Worm (Caenorhabditis elegans) whole organism, L1 larva: Measurements from ENCODE around the gene cpf-1.
A peak's percentile ranks its signal among the peaks of the same experiment; 100 is the strongest.

Experiments
- C16A3.4 ChIP-seq: fragments of 150-350 bp; optimal IDR thresholded peaks from 2 replicates; lab custom pipeline; 2014; ENCODE audit warnings: missing biosample characterization, missing genetic modification characterization
- C34B4.2 ChIP-seq: sonication (generic microtip); optimal IDR thresholded peaks from 2 replicates; lab custom pipeline; 2017; ENCODE audit warnings: mild to moderate bottlenecking, missing genetic modification characterization, missing compliant biosample characterization
- F16B12.6 ChIP-seq: fragments of 150-350 bp; optimal IDR thresholded peaks from 2 replicates; lab custom pipeline; 2014; ENCODE audit warnings: missing biosample characterization, missing genetic modification characterization
- alr-1 ChIP-seq: fragments of 200-800 bp; sonication (Bioruptor generic); optimal IDR thresholded peaks from 2 replicates; lab custom pipeline; 2018; ENCODE audit warnings: borderline replicate concordance, mild to moderate bottlenecking, missing genetic modification characterization, missing compliant biosample characterization
- aly-2 ChIP-seq: fragments of 150-350 bp; optimal IDR thresholded peaks from 2 replicates; lab custom pipeline; 2014; ENCODE audit warnings: missing biosample characterization, missing genetic modification characterization
- ama-1 ChIP-seq: fragments of 150-350 bp; optimal IDR thresholded peaks from 2 replicates; lab custom pipeline; 2014
- ceh-63 ChIP-seq: fragments of 200-800 bp; sonication (Bioruptor generic); optimal IDR thresholded peaks from 2 replicates; lab custom pipeline; 2018; ENCODE audit warnings: mild to moderate bottlenecking, missing genetic modification characterization, missing compliant biosample characterization
- ceh-8 ChIP-seq: fragments of 200-800 bp; sonication (Bioruptor generic); optimal IDR thresholded peaks from 2 replicates; lab custom pipeline; 2018; ENCODE audit warnings: mild to moderate bottlenecking, missing genetic modification characterization, moderate library complexity, missing compliant biosample characterization
- ceh-88 ChIP-seq: fragments of 200-800 bp; sonication (Bioruptor generic); IDR thresholded peaks from 2 replicates; pipeline ENCODE4 v1.3.6; 2022; ENCODE audit warnings: missing genetic modification characterization, missing compliant biosample characterization
- ceh-90 ChIP-seq: sonication (generic microtip); optimal IDR thresholded peaks from 2 replicates; lab custom pipeline; 2016; ENCODE audit warnings: missing genetic modification characterization, missing compliant biosample characterization
- ces-1 ChIP-seq: fragments of 150-350 bp; optimal IDR thresholded peaks from 2 replicates; lab custom pipeline; 2014; ENCODE audit warnings: missing biosample characterization, missing genetic modification reagents, missing genetic modification characterization
- efl-1 ChIP-seq, 4 experiments: fragments of 150-350 bp; optimal IDR thresholded peaks in 3 of 4; peaks in 1 of 4; 1 replicate in 1 of 4; 2 replicates in 3 of 4; lab custom pipeline; 2014; ENCODE audit warnings: missing biosample characterization in 2 of 4, missing genetic modification characterization in 2 of 4, missing genetic modification reagents in 2 of 4
- efl-3 ChIP-seq: fragments of 200-800 bp; sonication (Bioruptor generic); optimal IDR thresholded peaks from 2 replicates; lab custom pipeline; 2018; ENCODE audit warnings: mild to moderate bottlenecking, missing genetic modification characterization, missing compliant biosample characterization
- egl-13 ChIP-seq: sonication (generic microtip); optimal IDR thresholded peaks from 2 replicates; lab custom pipeline; 2016; ENCODE audit warnings: missing genotype, missing genetic modification reagents, missing genetic modification characterization, missing compliant biosample characterization
- elt-2 ChIP-seq: sonication (generic microtip); optimal IDR thresholded peaks from 2 replicates; lab custom pipeline; 2016; ENCODE audit warnings: missing genetic modification characterization, mild to moderate bottlenecking, inconsistent platforms, missing compliant biosample characterization, missing genetic modification reagents
- elt-3 ChIP-seq, 6 experiments: fragments of 150-350 bp in 1 of 6; sonication (generic microtip); optimal IDR thresholded peaks; 2 replicates each; lab custom pipeline; 2017 to 2018; ENCODE audit warnings: missing biosample characterization in 6 of 6, missing genetic modification characterization in 6 of 6, inconsistent platforms in 1 of 6
- ets-5 ChIP-seq: fragments of 200-800 bp; sonication (Bioruptor generic); IDR thresholded peaks from 2 replicates; pipeline ENCODE4 v1.3.6; 2022; ENCODE audit warnings: missing genetic modification characterization, missing compliant biosample characterization
- fkh-10 ChIP-seq: sonication (generic microtip); optimal IDR thresholded peaks from 2 replicates; lab custom pipeline; 2017; ENCODE audit warnings: missing biosample characterization, missing genetic modification reagents, missing genetic modification characterization
- fkh-4 ChIP-seq: sonication (generic microtip); optimal IDR thresholded peaks from 2 replicates; lab custom pipeline; 2016; ENCODE audit warnings: missing compliant biosample characterization, missing genetic modification characterization, borderline replicate concordance
- grh-1 ChIP-seq: fragments of 200-800 bp; sonication (Bioruptor generic); IDR thresholded peaks from 2 replicates; pipeline ENCODE4 v1.3.6; 2022; ENCODE audit warnings: missing genetic modification reagents, missing genetic modification characterization, missing compliant biosample characterization
- hlh-4 ChIP-seq: sonication (generic microtip); optimal IDR thresholded peaks from 2 replicates; lab custom pipeline; 2016; ENCODE audit warnings: mild to moderate bottlenecking, missing genetic modification characterization, missing compliant biosample characterization
- hpl-2 ChIP-seq: fragments of 150-350 bp; optimal IDR thresholded peaks from 2 replicates; lab custom pipeline; 2014; ENCODE audit warnings: missing biosample characterization, missing genetic modification reagents, missing genetic modification characterization
- irx-1 ChIP-seq: sonication (generic microtip); optimal IDR thresholded peaks from 2 replicates; lab custom pipeline; 2016; ENCODE audit warnings: missing genetic modification characterization, missing compliant biosample characterization
- isw-1 ChIP-seq: fragments of 200-800 bp; sonication (Bioruptor generic); IDR thresholded peaks from 2 replicates; pipeline ENCODE4 v1.3.6; 2022; ENCODE audit warnings: missing genetic modification characterization, missing compliant biosample characterization
- lin-13 ChIP-seq: fragments of 150-350 bp; optimal IDR thresholded peaks from 2 replicates; lab custom pipeline; 2014; ENCODE audit warnings: missing biosample characterization, missing genetic modification reagents, missing genetic modification characterization
- lin-14 ChIP-seq: fragments of 200-800 bp; sonication (Bioruptor generic); optimal IDR thresholded peaks from 2 replicates; lab custom pipeline; 2018; ENCODE audit warnings: mild to moderate bottlenecking, missing genetic modification characterization, moderate library complexity, missing compliant biosample characterization
- lin-15B ChIP-seq: fragments of 150-350 bp; sonication (generic microtip); optimal IDR thresholded peaks from 3 replicates; lab custom pipeline; 2014; ENCODE audit warnings: missing biosample characterization, missing genetic modification characterization
- lir-3 ChIP-seq: sonication (generic microtip); optimal IDR thresholded peaks from 2 replicates; lab custom pipeline; 2016; ENCODE audit warnings: mild to moderate bottlenecking, missing genetic modification characterization, moderate library complexity, missing compliant biosample characterization; ENCODE audit not compliant: poor library complexity
- lsy-2 ChIP-seq, 2 experiments: fragments of 150-350 bp; optimal IDR thresholded peaks; 2 replicates each; lab custom pipeline; 2014; ENCODE audit warnings: missing biosample characterization in 2 of 2, missing genetic modification characterization in 2 of 2
- mab-9 ChIP-seq: fragments of 200-800 bp; sonication (Bioruptor generic); IDR thresholded peaks from 2 replicates; pipeline ENCODE4 v1.3.6; 2022; ENCODE audit warnings: missing genetic modification reagents, missing genetic modification characterization, missing compliant biosample characterization
- mdl-1 ChIP-seq, 2 experiments: fragments of 150-350 bp; optimal IDR thresholded peaks; 2 replicates each; lab custom pipeline; 2014 to 2017; ENCODE audit warnings: missing biosample characterization in 2 of 2, missing genetic modification characterization in 2 of 2, inconsistent platforms in 1 of 2
- mep-1 ChIP-seq: fragments of 150-350 bp; optimal IDR thresholded peaks from 2 replicates; lab custom pipeline; 2014; ENCODE audit warnings: missing biosample characterization, missing genetic modification characterization
- nhr-11 ChIP-seq: fragments of 150-350 bp; optimal IDR thresholded peaks from 2 replicates; lab custom pipeline; 2014; ENCODE audit warnings: missing biosample characterization, missing genetic modification characterization
- nhr-12 ChIP-seq: sonication (generic microtip); optimal IDR thresholded peaks from 2 replicates; lab custom pipeline; 2017; ENCODE audit warnings: missing biosample characterization, missing genetic modification characterization
- nhr-20 ChIP-seq: sonication (generic microtip); optimal IDR thresholded peaks from 2 replicates; lab custom pipeline; 2016; ENCODE audit warnings: mild to moderate bottlenecking, missing genetic modification characterization, missing compliant biosample characterization
- nhr-28 ChIP-seq: fragments of 150-350 bp; optimal IDR thresholded peaks from 2 replicates; lab custom pipeline; 2014; ENCODE audit warnings: missing biosample characterization, missing genetic modification characterization
- nhr-71 ChIP-seq: sonication (generic microtip); optimal IDR thresholded peaks from 2 replicates; lab custom pipeline; 2016; ENCODE audit warnings: mild to moderate bottlenecking, missing genetic modification characterization, moderate library complexity, missing compliant biosample characterization
- nhr-90 ChIP-seq: sonication (generic microtip); optimal IDR thresholded peaks from 2 replicates; lab custom pipeline; 2016; ENCODE audit warnings: mild to moderate bottlenecking, missing genetic modification characterization, missing compliant biosample characterization; ENCODE audit not compliant: poor library complexity
- pag-3 ChIP-seq: sonication (generic microtip); optimal IDR thresholded peaks from 2 replicates; lab custom pipeline; 2017; ENCODE audit warnings: missing genetic modification characterization, mild to moderate bottlenecking, missing compliant biosample characterization, antibody characterized with exemption, borderline replicate concordance; ENCODE audit not compliant: insufficient read depth
- pax-3 ChIP-seq: fragments of 200-800 bp; sonication (Bioruptor generic); optimal IDR thresholded peaks from 2 replicates; lab custom pipeline; 2018; ENCODE audit warnings: mild to moderate bottlenecking, missing genetic modification characterization, moderate library complexity, missing compliant biosample characterization
- pqm-1 ChIP-seq: sonication (generic microtip); optimal IDR thresholded peaks from 3 replicates; lab custom pipeline; 2017; ENCODE audit warnings: missing biosample characterization, missing genetic modification characterization
- rnt-1 ChIP-seq: sonication (generic microtip); optimal IDR thresholded peaks from 2 replicates; lab custom pipeline; 2016; ENCODE audit warnings: mild to moderate bottlenecking, missing genetic modification characterization, moderate library complexity, missing compliant biosample characterization
- skn-1 ChIP-seq: fragments of 150-350 bp; optimal IDR thresholded peaks from 2 replicates; lab custom pipeline; 2014; ENCODE audit warnings: missing biosample characterization, missing genetic modification characterization
- sox-4 ChIP-seq: sonication (generic microtip); optimal IDR thresholded peaks from 2 replicates; lab custom pipeline; 2016; ENCODE audit warnings: missing genetic modification characterization, missing compliant biosample characterization
- sptf-1 ChIP-seq: fragments of 150-350 bp; optimal IDR thresholded peaks from 2 replicates; lab custom pipeline; 2014; ENCODE audit warnings: missing biosample characterization, missing genetic modification characterization
- swsn-7 ChIP-seq: sonication (generic microtip); optimal IDR thresholded peaks from 2 replicates; lab custom pipeline; 2016; ENCODE audit warnings: missing genetic modification characterization, missing compliant biosample characterization
- tlp-1 ChIP-seq: fragments of 150-350 bp; optimal IDR thresholded peaks from 2 replicates; lab custom pipeline; 2014; ENCODE audit warnings: missing biosample characterization, missing genetic modification characterization
- unc-130 ChIP-seq: fragments of 150-350 bp; optimal IDR thresholded peaks from 2 replicates; lab custom pipeline; 2017; ENCODE audit warnings: missing biosample characterization, missing genetic modification characterization, inconsistent platforms
- unc-86 ChIP-seq: sonication (generic microtip); optimal IDR thresholded peaks from 2 replicates; lab custom pipeline; 2016; ENCODE audit warnings: missing genetic modification characterization, missing compliant biosample characterization
- xbp-1 ChIP-seq: sonication (generic microtip); optimal IDR thresholded peaks from 2 replicates; lab custom pipeline; 2016; ENCODE audit warnings: missing genetic modification characterization, missing compliant biosample characterization
- zag-1 ChIP-seq: fragments of 150-350 bp; optimal IDR thresholded peaks from 2 replicates; lab custom pipeline; 2014; ENCODE audit warnings: missing biosample characterization, missing genetic modification characterization
- ztf-11 ChIP-seq, 2 experiments: sonication (generic microtip); optimal IDR thresholded peaks; 2 replicates each; lab custom pipeline; 2016 to 2017; ENCODE audit warnings: missing genetic modification characterization in 2 of 2, missing biosample characterization in 1 of 2, missing compliant biosample characterization in 1 of 2
- ztf-4 ChIP-seq: fragments of 150-350 bp; optimal IDR thresholded peaks from 2 replicates; lab custom pipeline; 2014; ENCODE audit warnings: missing biosample characterization, missing genetic modification characterization

The cpf-1 gene

DNA sequence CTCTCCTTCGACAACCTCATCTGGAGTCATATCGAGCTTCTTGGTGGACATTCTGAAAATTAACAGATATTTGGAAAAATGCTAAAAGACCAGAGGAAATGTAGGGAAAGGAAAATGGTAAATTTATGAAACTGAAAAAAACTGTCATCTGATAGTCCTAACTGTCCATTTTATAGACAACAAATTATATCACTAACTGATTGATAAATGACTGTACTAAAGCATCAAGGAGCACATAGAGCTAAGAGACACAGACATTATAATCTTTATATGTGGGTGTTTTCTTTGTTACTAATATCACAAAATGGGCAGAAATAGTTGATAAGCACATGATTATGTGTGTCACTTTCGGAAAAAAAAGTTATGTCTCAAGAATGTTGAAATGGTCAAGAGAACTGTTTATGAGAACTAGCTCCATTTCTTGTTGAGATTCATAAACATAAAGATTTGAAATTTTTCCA, 35.4 kb downstream of the cpf-1 start, which contains the start of gene F54C9.3 (continued):
- no peak for TF ChIP-seq ces-1 (GFP tag; lab: Kevin White, UChicago)
- no peak for TF ChIP-seq aly-2 (tag; lab: Kevin White, UChicago)
- no peak for TF ChIP-seq C34B4.2
- TF ChIP-seq ztf-11 (tag; optimal IDR thresholded peaks at IDR 0.05; lab: Kevin White, UChicago): no peak
- TF ChIP-seq sptf-1 (tag; lab: Kevin White, UChicago): no peak
- no peak for TF ChIP-seq elt-3 (tag; optimal IDR thresholded peaks at IDR 0.05; lab: Kevin White, UChicago)
- TF ChIP-seq lir-3 (tag; lab: Kevin White, UChicago): no peak
- TF ChIP-seq lin-14: no peak
- peak; percentile 1 for TF ChIP-seq ama-1
- TF ChIP-seq efl-1 (optimal IDR thresholded peaks at IDR 0.05; lab: Kevin White, UChicago): no peak
- peak in 1 of 2 experiments; percentile 92 for TF ChIP-seq efl-1 (GFP tag; optimal IDR thresholded peaks at IDR 0.05 in 1 of 2; lab: Kevin White, UChicago)
- TF ChIP-seq ceh-88 (GFP tag; lab: Robert Waterston, UW): no peak
- TF ChIP-seq ceh-90 (tag; lab: Kevin White, UChicago): no peak
- TF ChIP-seq skn-1: no peak
- no peak for TF ChIP-seq zag-1 (tag; lab: Kevin White, UChicago)
- TF ChIP-seq mdl-1 (tag; optimal IDR thresholded peaks at IDR 0.05; lab: Kevin White, UChicago): no peak
- TF ChIP-seq unc-130: no peak
- peak; percentile 85 for TF ChIP-seq elt-2 (tag; lab: Kevin White, UChicago)
- TF ChIP-seq lin-15B: no peak
- no peak for TF ChIP-seq alr-1 (tag; lab: Kevin White, UChicago)
- TF ChIP-seq pqm-1 (tag; lab: Kevin White, UChicago): peak; percentile 57
- TF ChIP-seq mep-1 (tag; lab: Kevin White, UChicago): no peak
- TF ChIP-seq xbp-1 (tag; lab: Kevin White, UChicago): no peak
- TF ChIP-seq efl-3: no peak
- no peak for TF ChIP-seq swsn-7 (tag; lab: Kevin White, UChicago)

DNA sequence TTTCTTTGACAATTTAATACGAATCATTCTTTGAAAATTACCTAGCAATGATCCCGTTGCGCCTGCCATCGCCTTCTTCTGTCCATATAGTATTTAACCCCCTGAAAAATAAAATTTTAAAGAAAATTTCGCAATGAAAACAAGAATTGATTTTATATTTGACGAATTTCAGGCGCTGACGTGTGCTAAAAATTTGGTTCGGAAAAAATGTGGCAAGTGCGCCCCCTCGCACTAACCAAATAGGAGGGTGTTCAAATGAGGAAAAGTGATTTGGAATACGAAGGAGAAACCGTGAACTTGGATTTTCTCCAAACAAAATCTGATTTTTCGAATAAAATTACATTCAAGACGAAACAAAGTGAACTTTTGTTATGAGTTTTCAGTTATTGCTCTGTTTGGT, 36.2 kb downstream of the cpf-1 start, which contains the start of gene stc-1:
Gene stc-1 (minus strand): TSS at position 101 of the 400 bp plus-strand sequence.
- TF ChIP-seq hlh-4 (tag; lab: Kevin White, UChicago) (no peak), mab-9 (GFP tag; lab: Robert Waterston, UW) (no peak), ceh-8 (no peak), fkh-4 (tag; lab: Kevin White, UChicago) (no peak), lsy-2 (tag; optimal IDR thresholded peaks at IDR 0.05; lab: Kevin White, UChicago) (peak; percentile 6 to 69), egl-13 (tag; lab: Kevin White, UChicago) (no peak), unc-86 (no peak), pax-3 (no peak), hpl-2 (GFP tag; lab: Kevin White, UChicago) (no peak), elt-3 (tag; optimal IDR thresholded peaks at IDR 0.05; lab: Kevin White, UChicago) (no peak), fkh-10 (GFP tag; lab: Kevin White, UChicago) (no peak), ceh-63 (GFP tag; lab: Kevin White, UChicago) (no peak), grh-1 (no peak), nhr-28 (tag; lab: Kevin White, UChicago) (no peak), nhr-12 (tag; lab: Kevin White, UChicago) (no peak), lir-3 (tag; lab: Kevin White, UChicago) (no peak), sox-4 (no peak), nhr-71 (tag; lab: Kevin White, UChicago) (peak; percentile 29), lin-13 (GFP tag; lab: Kevin White, UChicago) (peak; percentile 27), irx-1 (tag; lab: Kevin White, UChicago) (no peak), nhr-20 (tag; lab: Kevin White, UChicago) (no peak), F16B12.6 (peak; percentile 26), pag-3 (tag; lab: Kevin White, UChicago) (no peak), nhr-11 (tag; lab: Kevin White, UChicago) (no peak), nhr-90 (tag; lab: Kevin White, UChicago) (peak; percentile 7), ztf-4 (tag; lab: Kevin White, UChicago) (no peak), C16A3.4 (no peak), isw-1 (GFP tag; lab: Robert Waterston, UW) (no peak), ets-5 (GFP tag; lab: Robert Waterston, UW) (no peak), tlp-1 (tag; lab: Kevin White, UChicago) (no peak), rnt-1 (tag; lab: Kevin White, UChicago) (no peak)
